Fruit fly (Drosophila melanogaster): ENCODE results near the gene Nsf2.

DNA sequence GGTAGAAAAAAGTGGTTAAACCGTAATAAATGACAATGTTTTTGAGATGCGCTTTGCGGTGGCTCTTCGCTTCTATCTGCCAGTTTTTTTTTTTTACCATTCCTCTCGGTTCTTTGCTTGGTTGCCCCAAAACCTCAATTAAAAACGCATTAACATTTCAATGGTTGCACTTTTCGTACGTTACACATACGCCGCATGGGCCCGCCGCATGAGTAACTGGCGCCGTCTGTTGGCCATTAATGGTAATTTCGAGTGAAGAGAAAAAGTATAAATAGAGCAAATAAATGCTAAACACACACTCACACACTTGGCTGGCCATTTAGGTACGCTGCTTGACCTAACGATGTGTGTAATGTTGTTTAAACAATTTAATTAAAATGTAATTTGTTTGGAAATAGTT, 34.4 kb upstream of the Nsf2 start:
- no peak for TF ChIP-seq EcR (GFP tag; optimal IDR thresholded peaks at IDR 0.05)
- TF ChIP-seq CG8478 (optimal IDR thresholded peaks at IDR 0.05) = no peak
- no peak for TF ChIP-seq usp (GFP tag; optimal IDR thresholded peaks at IDR 0.05)
- no peak for TF ChIP-seq psq (optimal IDR thresholded peaks at IDR 0.05)
- TF ChIP-seq Dll (optimal IDR thresholded peaks at IDR 0.05) = no peak
- TF ChIP-seq pan (optimal IDR thresholded peaks at IDR 0.05) = no peak

Measured in whole organism.